Worm (Caenorhabditis elegans): Measurements from ENCODE around the gene E01G6.2.

E01G6.2 gene

ce11 chrX:12256594-12257048, at the start of gene E01G6.2:
Gene E01G6.2 (plus strand): TSS chrX:12256644.
- no peak for TF ChIP-seq dao-5 (tag; optimal IDR thresholded peaks at IDR 0.05)
- TF ChIP-seq him-1 (tag; optimal IDR thresholded peaks at IDR 0.05) = no peak
- no peak for TF ChIP-seq W03F9.2 (tag; optimal IDR thresholded peaks at IDR 0.05)

ce11 chrX:12207078-12207477, 49.4 kb upstream of the E01G6.2 start:
- no peak for TF ChIP-seq dao-5 (tag; optimal IDR thresholded peaks at IDR 0.05)
- no peak for TF ChIP-seq W03F9.2 (tag; optimal IDR thresholded peaks at IDR 0.05)
- TF ChIP-seq him-1 (tag; optimal IDR thresholded peaks at IDR 0.05) = no peak

ce11 chrX:12210145-12211032, 46.1 kb upstream of the E01G6.2 start:
- TF ChIP-seq dao-5 (tag; optimal IDR thresholded peaks at IDR 0.05) (no peak), him-1 (tag; optimal IDR thresholded peaks at IDR 0.05) (no peak), W03F9.2 (tag; optimal IDR thresholded peaks at IDR 0.05) (no peak)

ce11 chrX:12212801-12213200, 43.6 kb upstream of the E01G6.2 start, which contains the start of gene cab-1:
Gene cab-1 (minus strand): TSS chrX:12212901.
- TF ChIP-seq dao-5 (tag; optimal IDR thresholded peaks at IDR 0.05) = no peak
- TF ChIP-seq him-1 (tag; optimal IDR thresholded peaks at IDR 0.05) = no peak
- no peak for TF ChIP-seq W03F9.2 (tag; optimal IDR thresholded peaks at IDR 0.05)

- TF ChIP-seq W03F9.2 (tag; optimal IDR thresholded peaks at IDR 0.05) (no peak), dao-5 (tag; optimal IDR thresholded peaks at IDR 0.05) (no peak), him-1 (tag; optimal IDR thresholded peaks at IDR 0.05) (no peak)
These were observed 39.5 kb upstream of the E01G6.2 start, which contains the start of gene C23H4.8 for ce11 chrX:12216943-12217342. Gene C23H4.8 (plus strand): TSS chrX:12217243.

ce11 chrX:12219477-12219876, 37.0 kb upstream of the E01G6.2 start, which contains the start of gene cest-8:
Gene cest-8 (plus strand): TSS chrX:12219660.
- TF ChIP-seq dao-5 (tag; optimal IDR thresholded peaks at IDR 0.05) (no peak), him-1 (tag; optimal IDR thresholded peaks at IDR 0.05) (no peak), W03F9.2 (tag; optimal IDR thresholded peaks at IDR 0.05) (no peak)

ce11 chrX:12221817-12222216, 34.6 kb upstream of the E01G6.2 start, which contains the start of gene cest-9.2:
Gene cest-9.2 (plus strand): TSS chrX:12222117.
- no peak for TF ChIP-seq him-1 (tag; optimal IDR thresholded peaks at IDR 0.05)
- TF ChIP-seq dao-5 (tag; optimal IDR thresholded peaks at IDR 0.05) = no peak
- no peak for TF ChIP-seq W03F9.2 (tag; optimal IDR thresholded peaks at IDR 0.05)

- no peak for TF ChIP-seq dao-5 (tag; optimal IDR thresholded peaks at IDR 0.05)
- no peak for TF ChIP-seq him-1 (tag; optimal IDR thresholded peaks at IDR 0.05)
- no peak for TF ChIP-seq W03F9.2 (tag; optimal IDR thresholded peaks at IDR 0.05)
These were observed 33.7 kb upstream of the E01G6.2 start for ce11 chrX:12222723-12223122.

- TF ChIP-seq dao-5 (tag; optimal IDR thresholded peaks at IDR 0.05) = no peak
- no peak for TF ChIP-seq him-1 (tag; optimal IDR thresholded peaks at IDR 0.05)
- TF ChIP-seq W03F9.2 (tag; optimal IDR thresholded peaks at IDR 0.05) = no peak
These were observed 30.5 kb upstream of the E01G6.2 start, which contains the start of gene cest-9.1 for ce11 chrX:12225970-12226369. Gene cest-9.1 (plus strand): TSS chrX:12226182.

ce11 chrX:12227130-12227529, 29.3 kb upstream of the E01G6.2 start:
- no peak for TF ChIP-seq dao-5 (tag; optimal IDR thresholded peaks at IDR 0.05)
- TF ChIP-seq him-1 (tag; optimal IDR thresholded peaks at IDR 0.05) = no peak
- no peak for TF ChIP-seq W03F9.2 (tag; optimal IDR thresholded peaks at IDR 0.05)

- TF ChIP-seq W03F9.2 (tag; optimal IDR thresholded peaks at IDR 0.05) (no peak), dao-5 (tag; optimal IDR thresholded peaks at IDR 0.05) (no peak), him-1 (tag; optimal IDR thresholded peaks at IDR 0.05) (no peak)
These were observed 26.8 kb upstream of the E01G6.2 start, which contains the start of gene cest-7 for ce11 chrX:12229651-12230050. Gene cest-7 (plus strand): TSS chrX:12229951.

- no peak for TF ChIP-seq dao-5 (tag; optimal IDR thresholded peaks at IDR 0.05)
- TF ChIP-seq him-1 (tag; optimal IDR thresholded peaks at IDR 0.05) = no peak
- no peak for TF ChIP-seq W03F9.2 (tag; optimal IDR thresholded peaks at IDR 0.05)
These were observed 26.1 kb upstream of the E01G6.2 start for ce11 chrX:12230357-12230756.

ce11 chrX:12234424-12234823, 22.0 kb upstream of the E01G6.2 start:
- no peak for TF ChIP-seq W03F9.2 (tag; optimal IDR thresholded peaks at IDR 0.05)
- no peak for TF ChIP-seq dao-5 (tag; optimal IDR thresholded peaks at IDR 0.05)
- no peak for TF ChIP-seq him-1 (tag; optimal IDR thresholded peaks at IDR 0.05)

- TF ChIP-seq him-1 (tag; optimal IDR thresholded peaks at IDR 0.05) (no peak), dao-5 (tag; optimal IDR thresholded peaks at IDR 0.05) (no peak), W03F9.2 (tag; optimal IDR thresholded peaks at IDR 0.05) (no peak)
These were observed 21.1 kb upstream of the E01G6.2 start, which contains the start of gene C23H4.6 for ce11 chrX:12235388-12235787. Gene C23H4.6 (plus strand): TSS chrX:12235606.
